Fruit fly (Drosophila melanogaster) whole organism, embryonic: ENCODE data around the gene Unc-115b.
A peak's percentile ranks its signal among the peaks of the same experiment; 100 is the strongest.

ENCODE experiments used
- Antp ChIP-seq: fragments of 200-800 bp; sonication (Bioruptor generic); optimal IDR thresholded peaks from 3 replicates; lab custom pipeline; 2016; ENCODE audit warnings: missing biosample characterization, missing genetic modification characterization
- Atf6 ChIP-seq: fragments of 200-800 bp; sonication (Bioruptor generic); IDR thresholded peaks from 2 replicates; pipeline ENCODE4 v1.3.6; 2022; ENCODE audit warnings: missing biosample characterization, missing genetic modification characterization
- B-H1 ChIP-seq: fragments of 200-800 bp; sonication (Bioruptor generic); IDR thresholded peaks from 3 replicates; pipeline ENCODE4 v1.3.6; 2022; ENCODE audit warnings: missing biosample characterization, missing genetic modification characterization
- B-H2 ChIP-seq: fragments of 200-800 bp; sonication (Bioruptor generic); optimal IDR thresholded peaks from 2 replicates; lab custom pipeline; 2018; ENCODE audit warnings: missing biosample characterization, mild to moderate bottlenecking, missing genetic modification characterization
- BtbVII ChIP-seq: fragments of 200-800 bp; sonication (Bioruptor generic); optimal IDR thresholded peaks from 3 replicates; lab custom pipeline; 2017; ENCODE audit warnings: missing biosample characterization, mild to moderate bottlenecking, missing genetic modification characterization
- CG10462 ChIP-seq: fragments of 200-800 bp; sonication (Bioruptor generic); optimal IDR thresholded peaks from 2 replicates; lab custom pipeline; 2016; ENCODE audit warnings: missing biosample characterization, missing genetic modification characterization
- CG10543 ChIP-seq: fragments of 200-800 bp; sonication (Bioruptor generic); optimal IDR thresholded peaks from 3 replicates; lab custom pipeline; 2017; ENCODE audit warnings: missing biosample characterization, mild to moderate bottlenecking, missing genetic modification characterization, moderate library complexity
- CG11456 ChIP-seq: fragments of 200-800 bp; sonication (Bioruptor generic); IDR thresholded peaks from 3 replicates; pipeline ENCODE4 v1.3.6; 2022; ENCODE audit warnings: missing biosample characterization, missing genetic modification characterization
- CG14050 ChIP-seq: fragments of 200-800 bp; sonication (Bioruptor generic); IDR thresholded peaks from 3 replicates; pipeline ENCODE4 v1.3.6; 2022; ENCODE audit warnings: missing biosample characterization, missing genetic modification characterization
- CG14667 ChIP-seq: fragments of 200-800 bp; sonication (Bioruptor generic); IDR thresholded peaks from 2 replicates; pipeline ENCODE4 v1.3.6; 2022; ENCODE audit warnings: missing biosample characterization, missing genetic modification characterization
- CG1647 ChIP-seq: fragments of 200-800 bp; sonication (Bioruptor generic); optimal IDR thresholded peaks from 3 replicates; lab custom pipeline; 2016; ENCODE audit warnings: missing biosample characterization, missing genetic modification characterization
- CG18599 ChIP-seq: fragments of 200-800 bp; sonication (Bioruptor generic); optimal IDR thresholded peaks from 3 replicates; lab custom pipeline; 2017; ENCODE audit warnings: missing biosample characterization, missing genetic modification characterization, mild to moderate bottlenecking, moderate library complexity, missing genetic modification reagents
- CG2129 ChIP-seq: fragments of 200-800 bp; sonication (Bioruptor generic); IDR thresholded peaks from 2 replicates; pipeline ENCODE4 v1.3.6; 2022; ENCODE audit warnings: missing biosample characterization, missing genetic modification characterization; ENCODE audit not compliant: partially characterized antibody
- CG30020 ChIP-seq: fragments of 200-800 bp; optimal IDR thresholded peaks from 2 replicates; lab custom pipeline; 2019; ENCODE audit warnings: missing biosample characterization, mild to moderate bottlenecking, missing genetic modification characterization, moderate library complexity
- CG30431 ChIP-seq: fragments of 200-800 bp; sonication (Bioruptor generic); optimal IDR thresholded peaks from 2 replicates; lab custom pipeline; 2017; ENCODE audit warnings: missing biosample characterization, missing genetic modification characterization
- CG34376 ChIP-seq: fragments of 200-800 bp; sonication (Bioruptor generic); optimal IDR thresholded peaks from 2 replicates; lab custom pipeline; 2018; ENCODE audit warnings: missing biosample characterization, mild to moderate bottlenecking, missing genetic modification characterization
- CG6854 ChIP-seq: fragments of 200-800 bp; sonication (Bioruptor generic); optimal IDR thresholded peaks from 3 replicates; lab custom pipeline; 2017; ENCODE audit warnings: missing biosample characterization, mild to moderate bottlenecking, missing genetic modification characterization
- CG7745 ChIP-seq: fragments of 200-800 bp; sonication (Bioruptor generic); optimal IDR thresholded peaks from 2 replicates; lab custom pipeline; 2018; ENCODE audit warnings: missing biosample characterization, mild to moderate bottlenecking, missing genetic modification characterization, moderate library complexity
- CG8359 ChIP-seq: fragments of 200-800 bp; sonication (Bioruptor generic); optimal IDR thresholded peaks from 2 replicates; lab custom pipeline; 2017; ENCODE audit warnings: missing biosample characterization, mild to moderate bottlenecking, missing genetic modification characterization, borderline replicate concordance
- CG8388 ChIP-seq: fragments of 200-800 bp; sonication (Bioruptor generic); optimal IDR thresholded peaks from 2 replicates; lab custom pipeline; 2019; ENCODE audit warnings: missing biosample characterization, mild to moderate bottlenecking, missing genetic modification characterization, moderate library complexity
- D19A ChIP-seq: fragments of 200-800 bp; optimal IDR thresholded peaks from 3 replicates; lab custom pipeline; 2019; ENCODE audit warnings: missing biosample characterization, mild to moderate bottlenecking, missing genetic modification characterization, moderate library complexity
- Gsc ChIP-seq: fragments of 200-800 bp; sonication (Bioruptor generic); IDR thresholded peaks from 2 replicates; pipeline ENCODE4 v1.3.6; 2022; ENCODE audit warnings: missing biosample characterization, missing genetic modification characterization
- H2.0 ChIP-seq: fragments of 200-800 bp; sonication (Bioruptor generic); IDR thresholded peaks from 2 replicates; pipeline ENCODE4 v1.3.6; 2022; ENCODE audit warnings: missing biosample characterization, missing genetic modification characterization
- Jarid2 ChIP-seq: fragments of 200-800 bp; sonication (Bioruptor generic); optimal IDR thresholded peaks from 3 replicates; lab custom pipeline; 2017; ENCODE audit warnings: mild to moderate bottlenecking, missing biosample characterization, missing genetic modification reagents, missing genetic modification characterization
- NC2β ChIP-seq: fragments of 200-800 bp; sonication (Bioruptor generic); optimal IDR thresholded peaks from 2 replicates; lab custom pipeline; 2016; ENCODE audit warnings: missing biosample characterization, missing genetic modification characterization
- Ptx1 ChIP-seq: fragments of 200-800 bp; sonication (Bioruptor generic); IDR thresholded peaks from 2 replicates; pipeline ENCODE4 v1.3.6; 2022; ENCODE audit warnings: missing biosample characterization, missing genetic modification characterization
- Sry-β ChIP-seq: fragments of 200-800 bp; sonication (Bioruptor generic); optimal IDR thresholded peaks from 2 replicates; lab custom pipeline; 2018; ENCODE audit warnings: missing biosample characterization, mild to moderate bottlenecking, missing genetic modification characterization, moderate library complexity
- Trl ChIP-seq, 3 experiments: fragments of >200 bp in 2 of 3; fragments of 200-800 bp in 1 of 3; sonication (Bioruptor generic) in 1 of 3; optimal IDR thresholded peaks; 2 replicates in 1 of 3; 3 replicates in 2 of 3; lab custom pipeline; 2016 to 2017; ENCODE audit warnings: missing biosample characterization in 1 of 3, missing genetic modification characterization in 1 of 3
- abd-A ChIP-seq: fragments of 200-800 bp; sonication (Bioruptor generic); optimal IDR thresholded peaks from 3 replicates; lab custom pipeline; 2019; ENCODE audit warnings: missing biosample characterization, mild to moderate bottlenecking, missing genetic modification characterization, moderate library complexity
- amos ChIP-seq: fragments of 200-800 bp; sonication (Bioruptor generic); IDR thresholded peaks from 2 replicates; pipeline ENCODE4 v1.3.6; 2022; ENCODE audit warnings: missing biosample characterization, missing genetic modification characterization; ENCODE audit not compliant: partially characterized antibody
- ara ChIP-seq: fragments of 200-800 bp; sonication (Bioruptor generic); IDR thresholded peaks from 2 replicates; pipeline ENCODE4 v1.3.6; 2022; ENCODE audit warnings: missing biosample characterization, missing genetic modification characterization
- bowl ChIP-seq: fragments of 200-800 bp; sonication (Bioruptor generic); IDR thresholded peaks from 2 replicates; pipeline ENCODE4 v1.3.6; 2022; ENCODE audit warnings: missing biosample characterization, missing genetic modification characterization
- cas ChIP-seq: fragments of 200-800 bp; sonication (Bioruptor generic); IDR thresholded peaks from 2 replicates; pipeline ENCODE4 v1.3.6; 2022; ENCODE audit warnings: missing biosample characterization, missing genetic modification characterization
- dm ChIP-seq: fragments of 200-800 bp; sonication (Bioruptor generic); optimal IDR thresholded peaks from 3 replicates; lab custom pipeline; 2016; ENCODE audit warnings: missing biosample characterization, missing genetic modification characterization
- gcm2 ChIP-seq: fragments of 200-800 bp; sonication (Bioruptor generic); optimal IDR thresholded peaks from 2 replicates; lab custom pipeline; 2016; ENCODE audit warnings: missing biosample characterization, missing genetic modification characterization
- grau ChIP-seq: fragments of 200-800 bp; optimal IDR thresholded peaks from 3 replicates; lab custom pipeline; 2019; ENCODE audit warnings: missing biosample characterization, mild to moderate bottlenecking, missing genetic modification characterization, moderate library complexity
- hth ChIP-seq: fragments of >200 bp; optimal IDR thresholded peaks from 2 replicates; lab custom pipeline; 2017; ENCODE audit warnings: inconsistent platforms
- jing ChIP-seq: fragments of 200-800 bp; sonication (Bioruptor generic); optimal IDR thresholded peaks from 2 replicates; lab custom pipeline; 2018; ENCODE audit warnings: missing biosample characterization, mild to moderate bottlenecking, missing genetic modification characterization
- lab ChIP-seq: fragments of 200-800 bp; sonication (Bioruptor generic); optimal IDR thresholded peaks from 3 replicates; lab custom pipeline; 2017; ENCODE audit warnings: missing biosample characterization, missing genetic modification characterization, mild to moderate bottlenecking, moderate library complexity, missing genetic modification reagents
- lilli ChIP-seq: fragments of 200-800 bp; sonication (Bioruptor generic); optimal IDR thresholded peaks from 3 replicates; lab custom pipeline; 2016; ENCODE audit warnings: missing biosample characterization, missing genetic modification characterization
- maf-S ChIP-seq: fragments of 200-800 bp; sonication (Bioruptor generic); optimal IDR thresholded peaks from 2 replicates; lab custom pipeline; 2016; ENCODE audit warnings: missing biosample characterization, missing genetic modification characterization
- mirr ChIP-seq: fragments of 200-800 bp; sonication (Bioruptor generic); optimal IDR thresholded peaks from 3 replicates; lab custom pipeline; 2018; ENCODE audit warnings: missing biosample characterization, mild to moderate bottlenecking, missing genetic modification characterization
- odd ChIP-seq: fragments of 200-800 bp; sonication (Bioruptor generic); optimal IDR thresholded peaks from 2 replicates; lab custom pipeline; 2017; ENCODE audit warnings: missing biosample characterization, mild to moderate bottlenecking, missing genetic modification characterization
- onecut ChIP-seq: fragments of 200-800 bp; sonication (Bioruptor generic); IDR thresholded peaks from 2 replicates; pipeline ENCODE4 v1.3.6; 2022; ENCODE audit warnings: missing biosample characterization, missing genetic modification characterization
- peb ChIP-seq: fragments of 200-800 bp; sonication (Bioruptor generic); IDR thresholded peaks from 2 replicates; pipeline ENCODE4 v1.3.6; 2022; ENCODE audit warnings: missing biosample characterization, missing genetic modification characterization
- pho ChIP-seq: fragments of 200-800 bp; sonication (Bioruptor generic); optimal IDR thresholded peaks from 2 replicates; lab custom pipeline; 2016; ENCODE audit warnings: missing biosample characterization, missing genetic modification characterization
- pnt ChIP-seq: fragments of 200-800 bp; sonication (Bioruptor generic); optimal IDR thresholded peaks from 3 replicates; lab custom pipeline; 2016; ENCODE audit warnings: missing biosample characterization, missing genetic modification characterization
- run ChIP-seq: fragments of 200-800 bp; sonication (Bioruptor generic); optimal IDR thresholded peaks from 3 replicates; lab custom pipeline; 2018; ENCODE audit warnings: missing biosample characterization, mild to moderate bottlenecking, missing genetic modification characterization
- wor ChIP-seq: fragments of 200-800 bp; sonication (Bioruptor generic); IDR thresholded peaks from 2 replicates; pipeline ENCODE4 v1.3.6; 2022; ENCODE audit warnings: missing biosample characterization, missing genetic modification characterization
- zen2 ChIP-seq: fragments of 200-800 bp; sonication (Bioruptor generic); IDR thresholded peaks from 3 replicates; pipeline ENCODE4 v1.3.6; 2022; ENCODE audit warnings: missing biosample characterization, missing genetic modification characterization; ENCODE audit not compliant: partially characterized antibody
- zf30C ChIP-seq: fragments of 200-800 bp; sonication (Bioruptor generic); optimal IDR thresholded peaks from 3 replicates; lab custom pipeline; 2018; ENCODE audit warnings: missing biosample characterization, mild to moderate bottlenecking, missing genetic modification characterization

Gene Unc-115b

DNA sequence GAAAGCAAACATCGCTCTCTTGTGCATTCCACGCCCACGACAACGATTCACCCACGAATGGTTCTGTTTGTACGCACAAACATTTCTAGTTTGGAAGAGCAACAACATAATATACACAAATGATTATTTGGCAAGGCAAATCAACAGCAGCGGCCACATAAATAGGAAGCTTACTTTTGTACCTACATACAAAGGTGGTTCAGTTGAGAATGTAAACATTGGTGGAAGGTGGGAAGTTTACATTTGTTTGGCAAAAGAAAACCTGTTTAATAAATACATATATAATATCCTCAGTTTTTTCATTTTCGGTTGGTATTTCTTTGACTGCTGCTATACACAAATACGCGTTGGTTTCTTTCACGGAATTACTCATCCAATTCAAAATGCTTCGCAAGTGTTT lies 10.0 kb upstream of the Unc-115b start (continued):
- TF ChIP-seq maf-S (GFP tag; lab: Kevin White, UChicago), result peak; percentile 78
- no peak for TF ChIP-seq CG11456
- TF ChIP-seq BtbVII (GFP tag; lab: Kevin White, UChicago), result peak; percentile 92
- no peak for TF ChIP-seq amos
- TF ChIP-seq Gsc (GFP tag; lab: Robert Waterston, UW), result no peak
- peak; percentile 84 for TF ChIP-seq onecut (GFP tag; lab: Robert Waterston, UW)
- no peak for TF ChIP-seq B-H1 (GFP tag; lab: Robert Waterston, UW)
- no peak for TF ChIP-seq CG14667 (GFP tag; lab: Robert Waterston, UW)
- TF ChIP-seq CG6854 (GFP tag; lab: Kevin White, UChicago), result peak; percentile 84
- TF ChIP-seq CG8388 (GFP tag; lab: Kevin White, UChicago), result peak; percentile 88
- no peak for TF ChIP-seq CG2129 (GFP tag; lab: Robert Waterston, UW)
- TF ChIP-seq CG8359 (GFP tag; lab: Kevin White, UChicago), result peak; percentile 62
- peak; percentile 42 for TF ChIP-seq CG10543 (GFP tag; lab: Kevin White, UChicago)
- no peak for TF ChIP-seq H2.0 (GFP tag; lab: Robert Waterston, UW)
- peak; percentile 79 for TF ChIP-seq D19A (tag; lab: Kevin White, UChicago)
- peak; percentile 71 for TF ChIP-seq NC2β (GFP tag; lab: Kevin White, UChicago)
- peak; percentile 73 for TF ChIP-seq pnt (GFP tag; lab: Kevin White, UChicago)
- TF ChIP-seq zen2 (GFP tag; lab: Robert Waterston, UW), result no peak
- TF ChIP-seq CG30020, result peak; percentile 17
- TF ChIP-seq zf30C, result no peak
- TF ChIP-seq grau, result peak; percentile 91
- peak; percentile 85 for TF ChIP-seq gcm2 (GFP tag; lab: Kevin White, UChicago)
- TF ChIP-seq CG18599 (GFP tag; lab: Kevin White, UChicago), result peak; percentile 92
- peak; percentile 78 for TF ChIP-seq CG1647 (GFP tag; lab: Kevin White, UChicago)
- TF ChIP-seq CG14050 (GFP tag; lab: Robert Waterston, UW), result no peak
- TF ChIP-seq pho (GFP tag; lab: Kevin White, UChicago), result peak; percentile 77
- peak; percentile 73 for TF ChIP-seq mirr (GFP tag; lab: Kevin White, UChicago)
- peak; percentile 22 for TF ChIP-seq abd-A
- peak; percentile 94 for TF ChIP-seq lilli (GFP tag; lab: Kevin White, UChicago)
- TF ChIP-seq Trl (optimal IDR thresholded peaks at IDR 0.05; lab: Kevin White, UChicago), result no peak
- peak; percentile 81 for TF ChIP-seq Trl (GFP tag; optimal IDR thresholded peaks at IDR 0.05; lab: Kevin White, UChicago)
- TF ChIP-seq jing, result peak; percentile 83
- TF ChIP-seq Antp, result peak; percentile 71
- no peak for TF ChIP-seq wor
- TF ChIP-seq dm, result peak; percentile 67
- TF ChIP-seq run (tag; lab: Kevin White, UChicago), result peak; percentile 87
- no peak for TF ChIP-seq hth
- TF ChIP-seq CG7745 (tag; lab: Kevin White, UChicago), result no peak
- peak; percentile 70 for TF ChIP-seq CG10462 (GFP tag; lab: Kevin White, UChicago)
- no peak for TF ChIP-seq ara (GFP tag; lab: Robert Waterston, UW)
- no peak for TF ChIP-seq Ptx1
- no peak for TF ChIP-seq cas (GFP tag; lab: Robert Waterston, UW)
- TF ChIP-seq CG34376, result peak; percentile 65
- peak; percentile 95 for TF ChIP-seq lab (GFP tag; lab: Kevin White, UChicago)
- no peak for TF ChIP-seq bowl (GFP tag; lab: Robert Waterston, UW)
- TF ChIP-seq peb (GFP tag; lab: Robert Waterston, UW), result no peak
- no peak for TF ChIP-seq Atf6
- TF ChIP-seq odd (GFP tag; lab: Kevin White, UChicago), result peak; percentile 89
- TF ChIP-seq B-H2 (GFP tag; lab: Kevin White, UChicago), result peak; percentile 60
- TF ChIP-seq CG30431 (GFP tag; lab: Kevin White, UChicago), result peak; percentile 72
- peak; percentile 76 for TF ChIP-seq Jarid2
- TF ChIP-seq Sry-β (GFP tag; lab: Kevin White, UChicago), result peak; percentile 29
